Worm (Caenorhabditis elegans): Measurements from ENCODE around the gene sax-1.

DNA sequence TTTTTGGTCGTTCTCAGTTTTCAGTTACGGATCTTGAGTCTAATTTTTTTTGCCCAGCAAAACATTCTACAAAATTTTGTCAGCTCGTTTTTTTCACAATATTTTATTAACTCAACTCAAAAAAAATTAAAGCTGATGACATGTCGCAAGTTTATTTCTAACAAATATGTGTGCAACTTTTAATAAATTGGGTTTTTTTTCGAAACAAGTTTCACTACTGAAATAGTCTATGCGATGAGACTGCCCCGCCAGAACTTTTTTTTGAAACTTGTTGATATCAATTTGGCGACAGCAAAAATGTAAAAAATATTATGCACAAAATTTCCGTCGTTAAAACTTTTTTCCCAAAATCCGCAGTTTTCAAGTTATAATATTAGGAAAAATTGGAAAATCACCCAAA is 26.8 kb downstream of the sax-1 start, which contains the start of gene C18B2.2:
- TF ChIP-seq scrt-1 (GFP tag; IDR thresholded peaks at IDR 0.05) = no peak
- TF ChIP-seq F13C5.2 (tag; optimal IDR thresholded peaks at IDR 0.05) = no peak
- TF ChIP-seq ama-1 (optimal IDR thresholded peaks at IDR 0.05) = no peak
- no peak for TF ChIP-seq aly-1 (tag; optimal IDR thresholded peaks at IDR 0.05)
- no peak for TF ChIP-seq flt-1 (GFP tag; IDR thresholded peaks at IDR 0.05)
- TF ChIP-seq ets-7 (tag; optimal IDR thresholded peaks at IDR 0.05) = no peak
